Fruit fly (Drosophila melanogaster) S2 (cell line): Measurements from ENCODE around the gene ZnT35C.

Experiments used
- CG8478 ChIP-seq: fragments of >200 bp; optimal IDR thresholded peaks from 2 replicates; lab custom pipeline; 2018
- CTCF ChIP-seq, 2 experiments: fragments of >200 bp; optimal IDR thresholded peaks; 2 replicates each; lab custom pipeline; 2018

Gene ZnT35C

DNA sequence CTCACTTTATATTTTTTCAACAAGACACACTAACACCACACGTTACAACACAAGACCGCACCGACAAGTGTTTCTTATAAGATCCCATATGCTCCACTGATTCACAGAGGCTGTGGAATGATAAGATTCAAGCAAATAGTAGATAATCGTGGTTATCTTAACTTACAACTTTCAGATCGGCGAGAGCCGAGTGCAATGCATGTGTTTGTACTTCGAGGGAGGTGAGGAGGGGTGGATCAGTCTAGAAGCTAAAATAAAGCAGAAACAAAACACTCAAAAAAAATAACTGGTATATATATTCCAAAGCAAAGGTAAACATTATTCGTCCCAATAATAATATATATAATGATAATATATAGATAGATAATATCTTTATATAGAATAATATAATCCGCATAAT is at the start of gene ZnT35C:
Gene ZnT35C, minus strand, starts transcription at position 101 of the 400 bp plus-strand sequence.
- TF ChIP-seq CTCF (optimal IDR thresholded peaks at IDR 0.05; lab: Kevin White, UChicago): no peak
- TF ChIP-seq CG8478 (lab: Kevin White, UChicago): no peak

DNA sequence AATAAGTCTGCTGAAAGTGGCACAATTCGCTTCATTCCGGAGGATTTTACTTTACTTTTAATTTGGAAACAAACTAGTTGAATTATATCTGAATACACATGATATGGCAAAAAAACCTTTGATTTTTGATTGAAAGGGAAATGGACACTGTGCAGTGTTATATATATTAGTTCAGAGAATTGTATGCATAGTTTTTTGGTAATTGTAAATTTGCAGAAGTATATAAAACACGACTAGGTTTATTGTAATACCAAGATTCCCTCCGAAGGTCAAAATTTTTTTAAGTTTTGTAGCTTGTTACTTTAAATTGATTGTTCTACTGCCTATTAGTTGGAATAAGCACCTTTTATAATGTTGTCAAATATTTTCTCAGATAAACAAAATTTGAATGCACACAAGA is 44.6 kb upstream of the ZnT35C start, which contains the start of gene CG15260:
Gene CG15260, minus strand, starts transcription at position 101 of the 400 bp plus-strand sequence.
- no peak for TF ChIP-seq CTCF (optimal IDR thresholded peaks at IDR 0.05; lab: Kevin White, UChicago)
- no peak for TF ChIP-seq CG8478 (lab: Kevin White, UChicago)

DNA sequence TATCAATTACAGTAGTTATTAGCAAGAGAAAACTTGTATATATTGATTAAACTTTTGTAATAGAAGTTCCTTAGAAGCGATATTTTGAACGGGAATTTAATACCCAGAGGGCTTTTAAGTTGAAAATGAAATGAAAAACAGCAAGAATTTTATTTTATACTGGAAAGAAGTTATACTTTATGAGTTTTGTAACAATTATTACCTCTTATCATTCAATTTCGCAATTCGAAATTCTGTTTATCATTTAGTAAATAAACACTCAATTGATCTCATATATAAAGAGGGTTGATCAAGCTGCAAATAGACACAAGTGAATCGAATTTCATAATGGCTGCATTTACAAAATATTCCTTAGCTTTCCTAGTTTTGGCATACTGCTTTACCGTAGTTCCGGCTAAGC is 37.2 kb upstream of the ZnT35C start, which contains the start of gene CG15263:
Gene CG15263, plus strand, starts transcription at position 301 of the 400 bp plus-strand sequence.
- TF ChIP-seq CTCF (optimal IDR thresholded peaks at IDR 0.05; lab: Kevin White, UChicago) (no peak), CG8478 (lab: Kevin White, UChicago) (no peak)

- TF ChIP-seq CTCF (optimal IDR thresholded peaks at IDR 0.05; lab: Kevin White, UChicago): no peak
- no peak for TF ChIP-seq CG8478 (lab: Kevin White, UChicago)
Measured at dm6 chr2L:15280975-15281374, 33.5 kb upstream of the ZnT35C start.

dm6 chr2L:15275794-15276193 is 28.3 kb upstream of the ZnT35C start:
- TF ChIP-seq CTCF (optimal IDR thresholded peaks at IDR 0.05; lab: Kevin White, UChicago) (no peak), CG8478 (lab: Kevin White, UChicago) (no peak)

dm6 chr2L:15274783-15275316 is 27.3 kb upstream of the ZnT35C start, which contains the start of gene UK114:
UK114 (minus strand) TSS chr2L:15275091.
- TF ChIP-seq CTCF (optimal IDR thresholded peaks at IDR 0.05; lab: Kevin White, UChicago): no peak
- no peak for TF ChIP-seq CG8478 (lab: Kevin White, UChicago)

DNA sequence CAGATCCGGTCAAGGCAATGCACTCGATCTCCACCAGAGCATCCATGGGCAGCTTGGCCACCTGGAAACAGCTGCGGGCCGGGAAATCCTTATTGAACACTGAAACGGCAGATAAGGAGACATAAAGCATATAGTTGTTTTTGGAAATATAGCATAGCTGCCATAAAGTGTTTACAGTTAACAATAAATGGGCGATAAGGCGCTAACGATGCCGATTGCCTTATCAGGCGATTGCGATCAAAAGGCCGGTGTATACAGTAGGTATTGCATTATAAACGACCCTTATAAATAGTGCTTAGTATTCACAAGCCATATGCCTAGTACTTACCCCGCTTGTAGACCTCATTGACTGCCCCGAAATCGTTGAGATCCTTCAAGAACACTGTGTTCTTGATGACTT is 26.8 kb upstream of the ZnT35C start:
- TF ChIP-seq CG8478 (lab: Kevin White, UChicago) (no peak), CTCF (optimal IDR thresholded peaks at IDR 0.05; lab: Kevin White, UChicago) (no peak)

DNA sequence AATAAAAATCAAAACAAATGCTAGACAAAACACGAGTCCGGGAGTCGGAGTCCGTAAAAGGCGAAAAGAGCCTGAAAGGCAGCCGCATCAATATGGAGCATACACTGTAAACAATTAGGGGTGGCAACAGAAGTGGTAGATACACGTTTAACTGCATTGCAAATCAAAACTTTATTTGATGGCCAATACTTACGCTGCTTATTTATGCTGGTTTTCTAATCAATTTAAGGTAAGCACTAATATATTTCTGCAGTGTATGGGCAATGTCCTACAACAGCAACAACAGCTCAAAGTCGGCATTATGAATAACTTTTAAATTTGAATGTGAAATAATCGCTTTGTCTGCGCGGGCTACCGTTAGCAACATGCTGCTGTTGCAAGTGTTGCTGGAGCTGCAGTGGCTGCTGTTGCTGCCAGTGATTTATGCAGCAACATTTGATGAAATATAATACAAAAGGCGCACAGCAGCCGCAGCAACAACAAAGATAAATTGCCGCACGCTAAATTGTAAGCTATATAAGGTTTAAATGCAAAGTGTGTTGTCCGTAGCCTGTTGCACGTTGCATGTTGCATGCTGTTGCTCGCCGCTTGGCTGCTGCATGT is 26.1 kb upstream of the ZnT35C start:
- TF ChIP-seq CTCF (optimal IDR thresholded peaks at IDR 0.05; lab: Kevin White, UChicago) (no peak), CG8478 (lab: Kevin White, UChicago) (no peak)

DNA sequence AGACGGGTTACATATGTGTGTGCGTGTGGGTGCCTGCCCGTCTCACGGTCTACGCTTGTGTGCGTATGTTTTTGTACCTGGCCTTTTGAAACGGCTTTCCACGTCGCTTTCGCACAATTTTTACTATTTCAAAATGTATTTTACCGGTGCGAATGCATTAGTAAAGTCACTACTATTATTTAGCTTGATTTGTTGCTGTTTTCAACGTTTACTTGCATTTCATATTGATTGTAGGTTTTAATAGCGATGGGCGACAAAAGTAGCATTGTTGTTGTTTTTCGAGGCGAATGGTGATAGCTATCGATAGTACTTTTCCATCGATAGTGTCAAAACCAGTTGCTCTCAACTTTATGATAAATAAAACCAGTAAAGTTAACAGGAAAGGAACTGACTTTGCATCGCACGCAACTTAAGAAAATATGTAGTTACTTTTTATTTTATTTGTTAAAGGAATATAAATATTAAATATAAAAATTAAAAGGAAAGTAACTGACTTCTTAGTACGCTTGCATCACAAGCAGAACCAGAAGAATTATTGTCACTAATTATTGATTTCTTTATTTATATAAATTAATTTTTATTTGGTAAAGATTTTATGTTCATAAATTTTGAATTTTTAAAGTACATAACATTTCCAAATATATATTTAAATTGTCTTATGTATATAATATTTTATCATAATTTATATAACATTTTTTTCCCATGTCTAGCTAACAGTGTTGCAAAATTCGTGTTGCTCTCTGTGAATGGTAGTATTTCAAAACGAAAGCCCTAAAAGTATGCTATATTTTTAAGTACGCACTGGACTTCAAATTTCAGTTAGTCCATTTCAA is 24.5 kb upstream of the ZnT35C start, which contains the start of gene Cul3:
Gene Cul3, minus strand, starts transcription at position 268 of the 833 bp plus-strand sequence.
- no peak for TF ChIP-seq CTCF (optimal IDR thresholded peaks at IDR 0.05; lab: Kevin White, UChicago)

DNA sequence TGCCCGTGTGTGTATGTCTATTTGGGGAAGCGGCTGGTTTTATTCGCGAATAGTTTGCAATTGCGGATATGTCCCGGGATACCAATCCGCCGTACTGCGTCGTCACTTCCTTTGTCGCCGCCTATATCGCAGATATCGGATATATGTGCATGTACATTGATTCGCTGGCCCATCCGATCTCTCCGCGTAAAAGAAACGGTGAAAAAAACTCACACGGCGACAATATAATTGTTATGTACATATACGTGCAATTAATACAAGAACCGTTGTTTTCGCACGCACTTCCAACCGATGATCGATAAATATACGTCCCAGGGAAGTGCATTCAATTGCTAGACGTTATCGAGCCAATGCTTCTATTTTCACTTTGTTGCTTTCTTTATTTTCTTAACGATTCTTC is 23.8 kb upstream of the ZnT35C start:
- TF ChIP-seq CG8478 (lab: Kevin White, UChicago): no peak
- no peak for TF ChIP-seq CTCF (optimal IDR thresholded peaks at IDR 0.05; lab: Kevin White, UChicago)

DNA sequence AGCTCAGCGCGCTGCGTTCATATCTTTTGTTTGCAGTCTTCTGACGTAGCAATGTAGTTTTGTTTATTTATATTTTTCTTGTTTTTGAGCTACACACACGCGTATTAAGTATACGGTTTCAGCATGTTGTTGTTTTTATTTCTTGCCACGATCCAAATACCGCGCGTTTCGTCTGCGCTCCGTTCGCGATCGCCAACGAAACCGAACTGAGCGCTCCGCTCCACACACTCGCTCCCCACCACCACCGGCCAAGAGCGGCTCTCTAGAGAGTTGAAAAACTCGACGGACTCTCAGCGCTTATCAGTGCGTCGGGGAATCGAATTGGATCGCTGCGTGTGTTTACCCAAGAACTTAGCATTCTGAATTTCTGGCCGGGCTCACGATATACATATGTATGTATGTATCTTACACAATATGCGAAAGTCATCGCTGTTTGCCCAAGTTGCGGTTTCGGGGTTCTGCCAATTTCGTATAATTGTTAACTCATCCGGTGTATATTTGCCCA is 17.0 kb upstream of the ZnT35C start, which contains the start of gene yuri:
Gene yuri, minus strand, starts transcription at position 210 of the 505 bp plus-strand sequence.
- no peak for TF ChIP-seq CTCF (optimal IDR thresholded peaks at IDR 0.05; lab: Kevin White, UChicago)
- TF ChIP-seq CG8478 (lab: Kevin White, UChicago): no peak

DNA sequence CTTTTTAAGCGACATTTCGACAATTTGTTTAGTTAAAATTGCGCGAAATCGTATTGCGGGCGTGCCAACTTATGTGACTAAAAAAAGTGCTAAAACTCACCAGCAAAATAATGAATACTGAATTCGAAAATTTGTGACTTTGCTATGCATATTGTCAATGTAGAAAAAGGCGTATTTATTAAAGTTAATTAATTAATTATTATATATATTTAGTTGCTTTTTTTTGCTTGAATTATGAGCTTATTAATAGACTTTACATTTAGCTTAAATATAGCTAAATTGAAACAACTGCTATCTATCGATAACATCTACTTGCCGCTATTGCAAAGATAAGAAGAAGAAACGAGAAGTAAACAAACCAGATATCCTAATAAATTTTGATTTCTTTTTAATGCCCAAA is 8.7 kb upstream of the ZnT35C start, which contains the start of the genes PolD3 and Uxt:
Gene PolD3, minus strand, starts transcription at position 56 of the 400 bp plus-strand sequence.
Gene Uxt, plus strand, starts transcription at position 333 of the 400 bp plus-strand sequence.
- no peak for TF ChIP-seq CTCF (optimal IDR thresholded peaks at IDR 0.05; lab: Kevin White, UChicago)
- TF ChIP-seq CG8478 (lab: Kevin White, UChicago): no peak

DNA sequence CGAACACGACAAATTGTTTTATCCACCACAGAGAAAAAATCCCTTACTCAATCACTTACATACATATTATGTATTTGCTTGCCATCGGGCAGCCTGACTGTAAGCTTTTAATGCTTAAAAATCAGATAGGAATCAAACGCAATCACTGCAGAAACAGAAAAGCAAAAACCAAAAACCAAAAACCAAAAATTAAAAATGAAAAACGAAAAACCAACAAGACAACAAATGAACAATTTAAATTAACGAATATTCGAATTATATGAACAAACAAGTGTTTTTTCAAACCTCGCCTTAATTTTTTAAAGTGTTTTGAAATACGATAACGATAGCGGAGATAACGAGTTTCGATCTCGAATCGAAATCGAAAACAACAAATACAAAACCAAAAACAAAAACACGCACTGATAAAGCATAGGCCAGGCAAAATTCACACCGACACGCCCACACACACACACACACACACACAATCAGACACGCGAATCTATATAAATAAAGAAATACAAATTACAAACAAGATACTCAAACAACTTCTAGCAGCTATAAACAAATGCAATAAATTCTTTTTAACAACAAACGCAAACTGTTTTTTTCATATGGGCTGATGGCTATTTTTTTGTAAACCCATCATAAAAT is 6.8 kb upstream of the ZnT35C start:
- TF ChIP-seq CTCF (optimal IDR thresholded peaks at IDR 0.05; lab: Kevin White, UChicago) (no peak), CG8478 (lab: Kevin White, UChicago) (no peak)

DNA sequence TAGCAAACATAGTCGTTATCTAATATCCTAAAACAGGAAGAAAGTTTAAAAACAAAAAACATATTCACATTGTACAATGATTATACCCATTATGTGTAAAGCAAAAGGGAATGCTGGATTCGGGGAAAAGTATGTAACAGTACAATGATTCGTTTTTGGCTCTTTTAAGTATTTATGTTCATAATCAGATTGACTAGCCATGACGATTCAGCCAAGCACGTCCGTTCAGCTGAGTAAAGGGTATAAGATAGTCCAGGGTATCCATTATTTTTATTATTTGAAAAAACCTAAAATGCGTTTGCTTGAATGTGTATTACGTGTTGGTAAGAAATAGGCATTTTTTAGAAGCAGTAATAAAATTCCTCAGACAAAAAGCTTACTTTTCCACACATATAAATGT is 2.2 kb upstream of the ZnT35C start:
- TF ChIP-seq CTCF (optimal IDR thresholded peaks at IDR 0.05; lab: Kevin White, UChicago): no peak
